Fruit fly (Drosophila melanogaster) whole organism, pupa: ENCODE results near the gene CG32152.

Experiments used
- CG10348 ChIP-seq: fragments of 200-800 bp; sonication (Bioruptor generic); IDR thresholded peaks from 2 replicates; pipeline ENCODE4 v1.3.6; 2022; ENCODE audit warnings: missing biosample characterization, missing genetic modification characterization
- CG12605 ChIP-seq: fragments of 200-800 bp; sonication (Bioruptor generic); IDR thresholded peaks from 2 replicates; pipeline ENCODE4 v1.3.6; 2022; ENCODE audit warnings: missing biosample characterization, missing genetic modification characterization
- CG13204 ChIP-seq: fragments of 200-800 bp; sonication (Bioruptor generic); optimal IDR thresholded peaks from 2 replicates; lab custom pipeline; 2018; ENCODE audit warnings: missing biosample characterization, mild to moderate bottlenecking, missing genetic modification characterization, moderate library complexity
- CG15710 ChIP-seq: fragments of 200-800 bp; sonication (Bioruptor generic); optimal IDR thresholded peaks from 2 replicates; lab custom pipeline; 2018; ENCODE audit warnings: missing biosample characterization, mild to moderate bottlenecking, missing genetic modification characterization, moderate library complexity
- CG17806 ChIP-seq: fragments of 200-800 bp; sonication (Bioruptor generic); optimal IDR thresholded peaks from 2 replicates; lab custom pipeline; 2018; ENCODE audit warnings: missing biosample characterization, mild to moderate bottlenecking, missing genetic modification characterization, moderate library complexity
- CG32121 ChIP-seq: fragments of 200-800 bp; sonication (Bioruptor generic); IDR thresholded peaks from 2 replicates; pipeline ENCODE4 v1.3.6; 2022; ENCODE audit warnings: missing biosample characterization, missing genetic modification characterization
- CG34367 ChIP-seq: fragments of 200-800 bp; sonication (Bioruptor generic); optimal IDR thresholded peaks from 2 replicates; lab custom pipeline; 2018; ENCODE audit warnings: missing biosample characterization, mild to moderate bottlenecking, missing genetic modification characterization
- CG4496 ChIP-seq: fragments of 200-800 bp; sonication (Bioruptor generic); IDR thresholded peaks from 3 replicates; pipeline ENCODE4 v1.3.6; 2022; ENCODE audit warnings: missing biosample characterization, missing genetic modification characterization
- CG8159 ChIP-seq: fragments of 200-800 bp; sonication (Bioruptor generic); optimal IDR thresholded peaks from 3 replicates; lab custom pipeline; 2018; ENCODE audit warnings: missing biosample characterization, mild to moderate bottlenecking, missing genetic modification characterization, moderate library complexity
- CG8301 ChIP-seq: fragments of 200-800 bp; sonication (Bioruptor generic); optimal IDR thresholded peaks from 2 replicates; lab custom pipeline; 2018; ENCODE audit warnings: missing biosample characterization, mild to moderate bottlenecking, missing genetic modification characterization
- CG9948 ChIP-seq: fragments of 200-800 bp; sonication (Bioruptor generic); optimal IDR thresholded peaks from 2 replicates; lab custom pipeline; 2018; ENCODE audit warnings: missing biosample characterization, mild to moderate bottlenecking, missing genetic modification characterization, moderate library complexity
- D1 ChIP-seq: fragments of 200-800 bp; sonication (Bioruptor generic); optimal IDR thresholded peaks from 2 replicates; lab custom pipeline; 2018; ENCODE audit warnings: missing biosample characterization, mild to moderate bottlenecking, missing genetic modification characterization, moderate library complexity
- EcR ChIP-seq: fragments of 200-800 bp; sonication (Bioruptor generic); optimal IDR thresholded peaks from 3 replicates; lab custom pipeline; 2019; ENCODE audit warnings: missing biosample characterization, missing genetic modification characterization, mild to moderate bottlenecking, moderate library complexity, missing genetic modification reagents
- Ets98B ChIP-seq: fragments of 200-800 bp; sonication (Bioruptor generic); IDR thresholded peaks from 2 replicates; pipeline ENCODE4 v1.3.6; 2022; ENCODE audit warnings: missing biosample characterization, missing genetic modification characterization
- Pif1A ChIP-seq: fragments of 200-800 bp; sonication (Bioruptor generic); optimal IDR thresholded peaks from 3 replicates; lab custom pipeline; 2016; ENCODE audit warnings: missing biosample characterization, missing genetic modification characterization
- Snoo ChIP-seq: fragments of 200-800 bp; sonication (Bioruptor generic); optimal IDR thresholded peaks from 3 replicates; lab custom pipeline; 2017; ENCODE audit warnings: missing biosample characterization, mild to moderate bottlenecking, missing genetic modification characterization, inconsistent platforms
- fd96Ca ChIP-seq: fragments of 200-800 bp; sonication (Bioruptor generic); IDR thresholded peaks from 3 replicates; pipeline ENCODE4 v1.3.6; 2022; ENCODE audit warnings: missing biosample characterization, missing genetic modification characterization
- gl ChIP-seq: fragments of 200-800 bp; sonication (Bioruptor generic); optimal IDR thresholded peaks from 2 replicates; lab custom pipeline; 2018; ENCODE audit warnings: missing biosample characterization, mild to moderate bottlenecking, missing genetic modification characterization
- rn ChIP-seq: fragments of 200-800 bp; sonication (Bioruptor generic); IDR thresholded peaks from 2 replicates; pipeline ENCODE4 v1.3.6; 2022; ENCODE audit warnings: missing biosample characterization, missing genetic modification characterization

Gene CG32152

DNA sequence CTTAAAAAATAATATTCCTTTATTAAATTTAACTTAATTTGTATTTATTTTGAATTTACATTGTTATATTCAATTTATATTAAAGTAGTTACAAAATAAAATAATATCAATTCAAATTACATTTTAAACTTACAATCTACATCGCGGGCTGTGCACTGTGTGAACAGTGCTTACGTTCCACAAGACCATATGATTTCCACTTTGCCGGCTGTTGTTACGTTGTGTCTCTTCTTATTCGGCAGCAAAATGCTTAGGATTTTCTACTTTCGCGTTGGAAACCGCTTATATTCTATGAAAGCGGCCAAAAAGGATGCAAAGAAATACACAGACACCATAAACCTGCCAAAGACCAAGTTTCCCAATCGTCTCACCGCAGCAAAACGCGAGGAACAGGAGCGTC, 43.8 kb downstream of the CG32152 start, which contains the start of gene IleRS-m:
IleRS-m (plus strand) TSS at position 222 of the 400 bp plus-strand sequence.
- TF ChIP-seq Snoo (tag; lab: Kevin White, UChicago) (no peak), CG4496 (GFP tag; lab: Robert Waterston, UW) (no peak), gl (tag; lab: Kevin White, UChicago) (no peak)
- TF ChIP-seq, all 21 proteins: peak for 0

DNA sequence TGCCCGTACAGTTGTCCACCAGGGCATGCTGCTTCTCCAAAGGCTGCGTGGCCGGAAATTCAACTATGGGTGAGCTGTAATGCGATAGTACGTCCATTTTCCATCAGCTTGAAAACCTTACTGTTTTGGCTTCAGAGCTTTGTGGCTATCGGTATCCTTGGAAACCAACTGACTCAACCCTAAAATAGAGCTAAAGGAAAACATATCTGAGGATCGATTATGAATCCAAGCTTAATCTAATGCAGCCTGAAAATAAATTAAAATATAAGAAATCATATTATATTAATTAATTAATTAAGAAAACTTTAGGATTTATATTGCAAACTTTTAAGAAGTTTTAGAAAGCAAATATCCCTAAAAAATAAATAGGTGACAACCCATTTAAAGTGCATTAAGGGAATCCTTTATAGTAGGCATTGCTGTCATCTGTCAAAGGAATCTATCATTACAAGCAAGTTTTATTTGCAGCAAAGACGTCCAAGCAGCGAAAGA, 46.4 kb downstream of the CG32152 start, which contains the start of the genes CG13074 and ATPsynbetaL:
CG13074 (minus strand) TSS at position 101 of the 492 bp plus-strand sequence.
ATPsynbetaL (plus strand) TSS at position 442 of the 492 bp plus-strand sequence.
- TF ChIP-seq CG10348 (GFP tag; lab: Robert Waterston, UW) (no peak), CG32121 (GFP tag; lab: Robert Waterston, UW) (no peak), CG13204 (GFP tag; lab: Kevin White, UChicago) (no peak), fd96Ca (GFP tag; lab: Robert Waterston, UW) (no peak), Snoo (tag; lab: Kevin White, UChicago) (no peak), gl (tag; lab: Kevin White, UChicago) (no peak), Pif1A (GFP tag; lab: Kevin White, UChicago) (no peak), Ets98B (GFP tag; lab: Robert Waterston, UW) (no peak), CG12605 (GFP tag; lab: Robert Waterston, UW) (no peak), CG8301 (tag; lab: Kevin White, UChicago) (no peak), CG8159 (tag; lab: Kevin White, UChicago) (no peak), D1 (tag; lab: Kevin White, UChicago) (no peak), CG4496 (GFP tag; lab: Robert Waterston, UW) (no peak), rn (GFP tag; lab: Robert Waterston, UW) (no peak), CG15710 (tag; lab: Kevin White, UChicago) (no peak), CG9948 (tag; lab: Kevin White, UChicago) (no peak), CG17806 (tag; lab: Kevin White, UChicago) (no peak)
- TF ChIP-seq, all 21 proteins: peak for 0

DNA sequence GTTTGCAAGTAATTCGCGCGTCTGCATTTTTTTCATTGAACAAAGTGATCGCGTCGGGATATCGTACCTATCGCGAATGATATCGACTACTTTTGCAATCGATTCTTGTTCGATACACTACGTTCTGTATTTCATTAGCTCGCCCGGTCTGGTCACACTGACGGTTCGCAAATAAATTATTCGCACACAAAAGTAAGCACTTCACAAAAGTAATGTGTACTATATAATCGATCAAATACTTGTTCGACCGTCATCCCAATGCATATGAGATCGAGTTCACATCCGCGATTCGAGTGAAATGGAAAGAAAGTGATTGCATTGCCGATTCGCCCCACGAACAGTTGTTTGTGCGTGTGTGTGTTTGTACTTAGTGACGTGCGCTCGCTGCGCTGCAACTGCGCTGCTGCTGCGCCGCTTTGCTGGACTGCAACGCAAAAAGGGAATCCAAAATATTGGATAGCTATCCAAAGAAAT, 53.5 kb downstream of the CG32152 start, which contains the start of the genes CG5235 and ClC-c:
CG5235 (minus strand) TSS at position 63 of the 474 bp plus-strand sequence.
ClC-c (plus strand) TSS at position 125 of the 474 bp plus-strand sequence.
- TF ChIP-seq CG13204 (GFP tag; lab: Kevin White, UChicago) (no peak), gl (tag; lab: Kevin White, UChicago) (no peak), CG34367 (no peak), CG12605 (GFP tag; lab: Robert Waterston, UW) (no peak), EcR (GFP tag; lab: Kevin White, UChicago) (no peak), Pif1A (GFP tag; lab: Kevin White, UChicago) (no peak), CG15710 (tag; lab: Kevin White, UChicago) (no peak), CG17806 (tag; lab: Kevin White, UChicago) (no peak), CG4496 (GFP tag; lab: Robert Waterston, UW) (no peak), CG8159 (tag; lab: Kevin White, UChicago) (no peak), CG10348 (GFP tag; lab: Robert Waterston, UW) (no peak)
- TF ChIP-seq, all 21 proteins: peak for 0
